Fruit fly (Drosophila melanogaster): ENCODE data around the gene CG7420.

DNA sequence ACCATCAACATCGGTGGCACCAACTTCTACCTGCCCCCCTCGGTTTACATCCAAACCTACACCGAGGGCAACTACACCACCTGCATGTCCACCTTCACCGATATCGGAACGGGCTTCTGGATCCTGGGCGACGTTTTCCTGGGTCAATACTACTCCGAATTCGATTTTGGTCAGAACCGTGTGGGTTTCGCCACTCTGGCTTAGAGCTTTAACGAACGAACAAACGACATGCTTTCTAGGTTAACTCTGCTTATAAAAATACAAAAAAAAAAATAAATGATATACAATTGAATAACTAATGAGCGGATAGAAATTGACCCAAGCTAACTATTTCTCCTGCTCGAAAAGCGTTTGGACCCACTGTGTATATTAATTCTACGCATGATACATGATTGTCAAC, 7.5 kb downstream of the CG7420 start, which contains the start of gene CG31926:
- no peak for TF ChIP-seq CG17802 (tag; optimal IDR thresholded peaks at IDR 0.05)
- TF ChIP-seq CG2116 (GFP tag; optimal IDR thresholded peaks at IDR 0.05) = no peak
- no peak for TF ChIP-seq sqz (GFP tag; optimal IDR thresholded peaks at IDR 0.05)
- TF ChIP-seq repo (GFP tag; optimal IDR thresholded peaks at IDR 0.05) = no peak
- TF ChIP-seq dati (GFP tag; IDR thresholded peaks at IDR 0.05) = no peak
- TF ChIP-seq Nf-YC (tag; optimal IDR thresholded peaks at IDR 0.05) = no peak

Measured in whole organism, embryonic.